Worm (Caenorhabditis elegans) whole organism, early embryonic: Measurements from ENCODE around the gene T20B3.1.

Experiments
- aly-1 ChIP-seq: sonication (generic microtip); optimal IDR thresholded peaks from 2 replicates; lab custom pipeline; 2016; ENCODE audit warnings: missing genetic modification characterization, missing compliant biosample characterization
- ama-1 ChIP-seq: fragments of 150-350 bp; optimal IDR thresholded peaks from 2 replicates; lab custom pipeline; 2014
- ceh-36 ChIP-seq: sonication (generic microtip); optimal IDR thresholded peaks from 2 replicates; lab custom pipeline; 2016; ENCODE audit warnings: missing genetic modification characterization, inconsistent platforms, missing compliant biosample characterization
- hnd-1 ChIP-seq: sonication (generic microtip); optimal IDR thresholded peaks from 2 replicates; lab custom pipeline; 2016; ENCODE audit warnings: missing genetic modification characterization, missing compliant biosample characterization

- TF ChIP-seq hnd-1 (tag; lab: Kevin White, UChicago) (no peak), ama-1 (lab: Kevin White, UChicago) (no peak), ceh-36 (tag; lab: Kevin White, UChicago) (no peak), aly-1 (tag; lab: Kevin White, UChicago) (no peak)
Measured at ce11 chrV:16865404-16865803, 50.0 kb downstream of the T20B3.1 start, which contains the start of gene clec-28.
